Fruit fly (Drosophila melanogaster) whole organism, embryonic: ENCODE data around the gene Vha16-3.
A peak's percentile ranks its signal among the peaks of the same experiment; 100 is the strongest.

ENCODE experiments used
- ATbp ChIP-seq: fragments of 200-800 bp; sonication (Bioruptor generic); optimal IDR thresholded peaks from 2 replicates; lab custom pipeline; 2017; ENCODE audit warnings: missing biosample characterization, mild to moderate bottlenecking, missing genetic modification characterization, missing genetic modification reagents
- Atf3 ChIP-seq: fragments of 200-800 bp; sonication (Bioruptor generic); optimal IDR thresholded peaks from 3 replicates; lab custom pipeline; 2016; ENCODE audit warnings: missing biosample characterization, missing genetic modification characterization
- Bgb ChIP-seq: fragments of 200-800 bp; sonication (Bioruptor generic); IDR thresholded peaks from 2 replicates; pipeline ENCODE4 v1.3.6; 2022; ENCODE audit warnings: missing biosample characterization, missing genetic modification characterization; ENCODE audit not compliant: partially characterized antibody
- CG10431 ChIP-seq: fragments of 200-800 bp; sonication (Bioruptor generic); optimal IDR thresholded peaks from 3 replicates; lab custom pipeline; 2018; ENCODE audit warnings: missing biosample characterization, mild to moderate bottlenecking, missing genetic modification characterization
- CG11456 ChIP-seq: fragments of 200-800 bp; sonication (Bioruptor generic); IDR thresholded peaks from 3 replicates; pipeline ENCODE4 v1.3.6; 2022; ENCODE audit warnings: missing biosample characterization, missing genetic modification characterization
- CG1233 ChIP-seq: fragments of 200-800 bp; sonication (Bioruptor generic); optimal IDR thresholded peaks from 4 replicates; lab custom pipeline; 2018; ENCODE audit warnings: missing biosample characterization, mild to moderate bottlenecking, missing genetic modification characterization
- CG13296 ChIP-seq: fragments of 200-800 bp; sonication (Bioruptor generic); optimal IDR thresholded peaks from 3 replicates; lab custom pipeline; 2018; ENCODE audit warnings: missing biosample characterization, mild to moderate bottlenecking, missing genetic modification characterization
- CG13424 ChIP-seq: fragments of 200-800 bp; sonication (Bioruptor generic); optimal IDR thresholded peaks from 2 replicates; lab custom pipeline; 2019; ENCODE audit warnings: missing biosample characterization, mild to moderate bottlenecking, missing genetic modification characterization, moderate library complexity
- CG14965 ChIP-seq: fragments of 200-800 bp; sonication (Bioruptor generic); optimal IDR thresholded peaks from 2 replicates; lab custom pipeline; 2016; ENCODE audit warnings: missing biosample characterization, missing genetic modification characterization, borderline replicate concordance
- CG16779 ChIP-seq: fragments of 200-800 bp; sonication (Bioruptor generic); IDR thresholded peaks from 2 replicates; pipeline ENCODE4 v1.3.6; 2022; ENCODE audit warnings: missing biosample characterization, missing genetic modification characterization
- CG16813 ChIP-seq: fragments of 200-800 bp; sonication (Bioruptor generic); IDR thresholded peaks from 3 replicates; pipeline ENCODE4 v1.3.6; 2022; ENCODE audit warnings: missing biosample characterization, missing genetic modification characterization; ENCODE audit not compliant: partially characterized antibody
- CG17328 ChIP-seq: fragments of 200-800 bp; sonication (Bioruptor generic); IDR thresholded peaks from 2 replicates; pipeline ENCODE4 v1.3.6; 2022; ENCODE audit warnings: missing biosample characterization, missing genetic modification characterization
- CG17361 ChIP-seq: fragments of 200-800 bp; sonication (Bioruptor generic); IDR thresholded peaks from 3 replicates; pipeline ENCODE4 v1.3.6; 2022; ENCODE audit warnings: missing biosample characterization, missing genetic modification characterization
- CG30403 ChIP-seq: fragments of 200-800 bp; sonication (Bioruptor generic); optimal IDR thresholded peaks from 3 replicates; lab custom pipeline; 2016; ENCODE audit warnings: missing biosample characterization, missing genetic modification characterization
- CG31224 ChIP-seq: fragments of 200-800 bp; sonication (Bioruptor generic); IDR thresholded peaks from 2 replicates; pipeline ENCODE4 v1.3.6; 2022; ENCODE audit warnings: missing biosample characterization, missing genetic modification characterization
- CG34376 ChIP-seq: fragments of 200-800 bp; sonication (Bioruptor generic); optimal IDR thresholded peaks from 2 replicates; lab custom pipeline; 2018; ENCODE audit warnings: missing biosample characterization, mild to moderate bottlenecking, missing genetic modification characterization
- CG4360 ChIP-seq: fragments of 200-800 bp; sonication (Bioruptor generic); IDR thresholded peaks from 2 replicates; pipeline ENCODE4 v1.3.6; 2022; ENCODE audit warnings: missing biosample characterization, missing genetic modification characterization
- CG43689 ChIP-seq: fragments of 200-800 bp; sonication (Bioruptor generic); IDR thresholded peaks from 2 replicates; pipeline ENCODE4 v1.3.6; 2022; ENCODE audit warnings: missing biosample characterization, missing genetic modification characterization
- CG4424 ChIP-seq: fragments of 200-800 bp; sonication (Bioruptor generic); optimal IDR thresholded peaks from 3 replicates; lab custom pipeline; 2016; ENCODE audit warnings: missing biosample characterization, missing genetic modification characterization
- CG5953 ChIP-seq: fragments of 200-800 bp; sonication (Bioruptor generic); IDR thresholded peaks from 2 replicates; pipeline ENCODE4 v1.3.6; 2022; ENCODE audit warnings: missing biosample characterization, missing genetic modification characterization
- CG6175 ChIP-seq: fragments of 200-800 bp; sonication (Bioruptor generic); IDR thresholded peaks from 3 replicates; pipeline ENCODE4 v1.3.6; 2022; ENCODE audit warnings: missing biosample characterization, missing genetic modification characterization
- CG6683 ChIP-seq: fragments of 200-800 bp; sonication (Bioruptor generic); optimal IDR thresholded peaks from 2 replicates; lab custom pipeline; 2017; ENCODE audit warnings: missing biosample characterization, mild to moderate bottlenecking, missing genetic modification characterization, missing genetic modification reagents
- CG6765 ChIP-seq: fragments of 200-800 bp; sonication (Bioruptor generic); optimal IDR thresholded peaks from 3 replicates; lab custom pipeline; 2017; ENCODE audit warnings: missing biosample characterization, mild to moderate bottlenecking, missing genetic modification characterization
- CG8924 ChIP-seq: fragments of 200-800 bp; optimal IDR thresholded peaks from 3 replicates; lab custom pipeline; 2019; ENCODE audit warnings: missing biosample characterization, mild to moderate bottlenecking, missing genetic modification characterization, moderate library complexity
- CHES-1-like ChIP-seq: fragments of 200-800 bp; sonication (Bioruptor generic); optimal IDR thresholded peaks from 2 replicates; lab custom pipeline; 2016; ENCODE audit warnings: missing biosample characterization, missing genetic modification characterization
- Camta ChIP-seq: fragments of 200-800 bp; sonication (Bioruptor generic); optimal IDR thresholded peaks from 2 replicates; lab custom pipeline; 2016; ENCODE audit warnings: missing biosample characterization, missing genetic modification characterization
- CoRest ChIP-seq: fragments of 200-800 bp; sonication (Bioruptor generic); optimal IDR thresholded peaks from 3 replicates; lab custom pipeline; 2018; ENCODE audit warnings: missing biosample characterization, mild to moderate bottlenecking, missing genetic modification characterization, moderate library complexity
- Eip74EF ChIP-seq, 2 experiments: fragments of 200-800 bp in 1 of 2; fragments of >200 bp in 1 of 2; sonication (Bioruptor generic) in 1 of 2; optimal IDR thresholded peaks; 2 replicates each; lab custom pipeline; 2017 to 2019; ENCODE audit warnings: missing biosample characterization in 2 of 2, missing genetic modification characterization in 2 of 2, mild to moderate bottlenecking in 1 of 2, moderate library complexity in 1 of 2
- Kr ChIP-seq: fragments of 200-800 bp; sonication (Bioruptor generic); optimal IDR thresholded peaks from 2 replicates; lab custom pipeline; 2017; ENCODE audit warnings: missing biosample characterization, mild to moderate bottlenecking, missing genetic modification characterization
- Lhr ChIP-seq: fragments of 200-800 bp; sonication (Bioruptor generic); optimal IDR thresholded peaks from 3 replicates; lab custom pipeline; 2017; ENCODE audit warnings: mild to moderate bottlenecking, missing biosample characterization, missing genetic modification reagents, missing genetic modification characterization
- NFAT ChIP-seq: fragments of 200-800 bp; sonication (Bioruptor generic); IDR thresholded peaks from 2 replicates; pipeline ENCODE4 v1.3.6; 2022; ENCODE audit warnings: missing biosample characterization, missing genetic modification characterization
- Pdp1 ChIP-seq, 2 experiments: fragments of 200-800 bp; sonication (Bioruptor generic); optimal IDR thresholded peaks; 3 replicates each; lab custom pipeline; 2016; ENCODE audit warnings: missing biosample characterization in 2 of 2, missing genetic modification characterization in 2 of 2, mild to moderate bottlenecking in 1 of 2, moderate library complexity in 1 of 2
- Taf1 ChIP-seq: fragments of 200-800 bp; sonication (Bioruptor generic); IDR thresholded peaks from 2 replicates; pipeline ENCODE4 v1.3.6; 2022; ENCODE audit warnings: missing biosample characterization, missing genetic modification characterization
- Xrp1 ChIP-seq: fragments of 200-800 bp; sonication (Bioruptor generic); IDR thresholded peaks from 2 replicates; pipeline ENCODE4 v1.3.6; 2022; ENCODE audit warnings: missing biosample characterization, missing genetic modification characterization
- chinmo ChIP-seq: fragments of 200-800 bp; sonication (Bioruptor generic); IDR thresholded peaks from 4 replicates; pipeline ENCODE4 v1.3.6; 2022; ENCODE audit warnings: missing biosample characterization, missing genetic modification characterization; ENCODE audit not compliant: partially characterized antibody
- cwo ChIP-seq: fragments of 200-800 bp; sonication (Bioruptor generic); optimal IDR thresholded peaks from 3 replicates; lab custom pipeline; 2017; ENCODE audit warnings: missing biosample characterization, missing genetic modification characterization, mild to moderate bottlenecking, moderate library complexity, missing genetic modification reagents
- dan ChIP-seq: fragments of 200-800 bp; sonication (Bioruptor generic); IDR thresholded peaks from 2 replicates; pipeline ENCODE4 v1.3.6; 2022; ENCODE audit warnings: missing biosample characterization, missing genetic modification characterization
- dimm ChIP-seq: fragments of 200-800 bp; sonication (Bioruptor generic); IDR thresholded peaks from 2 replicates; pipeline ENCODE4 v1.3.6; 2022; ENCODE audit warnings: missing biosample characterization, missing genetic modification characterization
- dpn ChIP-seq, 2 experiments: fragments of 200-800 bp; sonication (Bioruptor generic); optimal IDR thresholded peaks; 3 replicates each; lab custom pipeline; 2016; ENCODE audit warnings: missing biosample characterization in 2 of 2, missing genetic modification characterization in 2 of 2
- fd96Cb ChIP-seq: fragments of 200-800 bp; sonication (Bioruptor generic); optimal IDR thresholded peaks from 2 replicates; lab custom pipeline; 2018; ENCODE audit warnings: missing biosample characterization, mild to moderate bottlenecking, missing genetic modification characterization, moderate library complexity
- gce ChIP-seq: fragments of 200-800 bp; sonication (Bioruptor generic); IDR thresholded peaks from 3 replicates; pipeline ENCODE4 v1.3.6; 2022; ENCODE audit warnings: missing biosample characterization, missing genetic modification characterization
- her ChIP-seq: fragments of 200-800 bp; sonication (Bioruptor generic); optimal IDR thresholded peaks from 2 replicates; lab custom pipeline; 2016; ENCODE audit warnings: missing biosample characterization, missing genetic modification characterization
- kah ChIP-seq: fragments of 200-800 bp; sonication (Bioruptor generic); optimal IDR thresholded peaks from 2 replicates; lab custom pipeline; 2018; ENCODE audit warnings: missing biosample characterization, mild to moderate bottlenecking, missing genetic modification characterization
- maf-S ChIP-seq: fragments of 200-800 bp; sonication (Bioruptor generic); optimal IDR thresholded peaks from 2 replicates; lab custom pipeline; 2016; ENCODE audit warnings: missing biosample characterization, missing genetic modification characterization
- prd ChIP-seq, 3 experiments: fragments of >200 bp in 2 of 3; fragments of 200-800 bp in 1 of 3; sonication (Bioruptor generic) in 1 of 3; optimal IDR thresholded peaks in 2 of 3; IDR thresholded peaks in 1 of 3; 2 replicates in 2 of 3; 3 replicates in 1 of 3; pipeline versions ENCODE4 v1.3.6 to Lab custom; 2017 to 2022; ENCODE audit warnings: missing biosample characterization in 1 of 3, missing genetic modification characterization in 1 of 3
- sens ChIP-seq: fragments of 200-800 bp; sonication (Bioruptor generic); peaks from one replicate; lab custom pipeline; 2016; ENCODE audit warnings: missing biosample characterization, missing genetic modification characterization
- sima ChIP-seq: fragments of 200-800 bp; sonication (Bioruptor generic); optimal IDR thresholded peaks from 2 replicates; lab custom pipeline; 2016; ENCODE audit warnings: missing biosample characterization, missing genetic modification characterization
- slp2 ChIP-seq: fragments of 200-800 bp; sonication (Bioruptor generic); optimal IDR thresholded peaks from 2 replicates; lab custom pipeline; 2016; ENCODE audit warnings: missing biosample characterization, missing genetic modification characterization
- sna ChIP-seq: fragments of 200-800 bp; sonication (Bioruptor generic); IDR thresholded peaks from 2 replicates; pipeline ENCODE4 v1.3.6; 2022; ENCODE audit warnings: missing biosample characterization, missing genetic modification characterization; ENCODE audit not compliant: partially characterized antibody
- twi ChIP-seq: fragments of 200-800 bp; optimal IDR thresholded peaks from 2 replicates; lab custom pipeline; 2019; ENCODE audit warnings: missing biosample characterization, mild to moderate bottlenecking, missing genetic modification characterization, moderate library complexity
- zen2 ChIP-seq: fragments of 200-800 bp; sonication (Bioruptor generic); IDR thresholded peaks from 3 replicates; pipeline ENCODE4 v1.3.6; 2022; ENCODE audit warnings: missing biosample characterization, missing genetic modification characterization; ENCODE audit not compliant: partially characterized antibody

The Vha16-3 gene

dm6 chr3L:11466985-11467384 lies 6.1 kb upstream of the Vha16-3 start (continued):
- TF ChIP-seq CG14965 (GFP tag; lab: Kevin White, UChicago) (no peak), CG43689 (no peak), Camta (GFP tag; lab: Kevin White, UChicago) (no peak), Lhr (GFP tag; lab: Kevin White, UChicago) (no peak), CG6175 (GFP tag; lab: Robert Waterston, UW) (no peak), CG5953 (GFP tag; lab: Robert Waterston, UW) (no peak), CG11456 (no peak), sens (GFP tag; lab: Kevin White, UChicago) (no peak), CG31224 (GFP tag; lab: Robert Waterston, UW) (no peak), dimm (GFP tag; lab: Robert Waterston, UW) (no peak), CG4360 (no peak), slp2 (GFP tag; lab: Kevin White, UChicago) (no peak), her (GFP tag; lab: Kevin White, UChicago) (no peak), zen2 (GFP tag; lab: Robert Waterston, UW) (no peak), CoRest (tag; lab: Kevin White, UChicago) (peak; percentile 53), CG13424 (tag; lab: Kevin White, UChicago) (peak; percentile 48), maf-S (GFP tag; lab: Kevin White, UChicago) (no peak), Taf1 (GFP tag; lab: Robert Waterston, UW) (no peak), Pdp1 (GFP tag; optimal IDR thresholded peaks at IDR 0.05; lab: Kevin White, UChicago) (no peak), Eip74EF (GFP tag; optimal IDR thresholded peaks at IDR 0.05; lab: Kevin White, UChicago) (no peak), sima (GFP tag; lab: Kevin White, UChicago) (no peak), CG10431 (GFP tag; lab: Kevin White, UChicago) (no peak), Bgb (GFP tag; lab: Robert Waterston, UW) (no peak), CG30403 (GFP tag; lab: Kevin White, UChicago) (peak; percentile 12), sna (GFP tag; lab: Robert Waterston, UW) (no peak), CG6765 (GFP tag; lab: Kevin White, UChicago) (no peak), CG4424 (GFP tag; lab: Kevin White, UChicago) (peak; percentile 0), NFAT (GFP tag; lab: Robert Waterston, UW) (no peak), ATbp (no peak), Xrp1 (GFP tag; lab: Robert Waterston, UW) (0 out of 2 replicates have a peak, but pooled peaks have one; percentile 15), Atf3 (GFP tag; lab: Kevin White, UChicago) (no peak), CG13296 (GFP tag; lab: Kevin White, UChicago) (peak; percentile 3), Kr (no peak), twi (tag; lab: Kevin White, UChicago) (no peak), CG17361 (GFP tag; lab: Robert Waterston, UW) (peak; percentile 67), cwo (peak; percentile 14), chinmo (GFP tag; lab: Robert Waterston, UW) (no peak), CHES-1-like (GFP tag; lab: Kevin White, UChicago) (no peak), CG34376 (no peak), dan (no peak), CG8924 (tag; lab: Kevin White, UChicago) (peak; percentile 61), kah (no peak), fd96Cb (peak; percentile 17), CG1233 (GFP tag; lab: Kevin White, UChicago) (peak; percentile 3), gce (GFP tag; lab: Robert Waterston, UW) (no peak), CG16813 (GFP tag; lab: Robert Waterston, UW) (no peak), CG17328 (no peak), prd (optimal IDR thresholded peaks at IDR 0.05; lab: Kevin White, UChicago) (no peak), prd (GFP tag; IDR thresholded peaks at IDR 0.05; lab: Robert Waterston, UW) (no peak), CG6683 (no peak), dpn (GFP tag; optimal IDR thresholded peaks at IDR 0.05; lab: Kevin White, UChicago) (no peak), CG16779 (GFP tag; lab: Robert Waterston, UW) (no peak)
